Fruit fly (Drosophila melanogaster): ENCODE data around the gene CG3868.

CG3868 gene

DNA sequence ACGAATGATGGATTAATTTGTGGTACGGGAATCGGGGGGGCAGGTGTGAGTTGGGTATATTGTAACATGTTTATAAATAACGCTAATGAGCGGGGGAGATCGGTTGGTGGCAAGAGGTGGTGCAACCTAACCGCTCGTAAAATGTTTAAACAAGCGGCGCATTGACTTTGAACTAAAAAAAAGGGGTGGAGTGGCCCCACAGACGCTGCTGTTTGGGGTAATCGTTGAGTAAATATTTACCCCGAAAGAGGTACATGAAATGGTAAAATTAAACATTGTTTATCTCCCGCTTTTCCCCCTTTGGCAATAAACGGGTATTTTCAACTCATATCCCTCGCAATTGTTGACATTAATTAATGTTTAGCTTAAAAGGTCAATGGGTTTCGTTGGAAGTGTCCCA is 36.4 kb downstream of the CG3868 start (continued):
- TF ChIP-seq CG12071 (GFP tag; optimal IDR thresholded peaks at IDR 0.05) (peak; percentile 79), Side (GFP tag; optimal IDR thresholded peaks at IDR 0.05) (peak; percentile 35), CG4730 (GFP tag; IDR thresholded peaks at IDR 0.05) (no peak), YL-1 (GFP tag; optimal IDR thresholded peaks at IDR 0.05) (peak; percentile 45), BtbVII (GFP tag; optimal IDR thresholded peaks at IDR 0.05) (peak; percentile 56), CG12659 (GFP tag; optimal IDR thresholded peaks at IDR 0.05) (peak; percentile 27), CG1603 (tag; optimal IDR thresholded peaks at IDR 0.05) (peak; percentile 64), CG15011 (GFP tag; optimal IDR thresholded peaks at IDR 0.05) (peak; percentile 49), ranshi (GFP tag; IDR thresholded peaks at IDR 0.05) (0 out of 2 replicates have a peak, but pooled peaks have one; percentile 31), br (optimal IDR thresholded peaks at IDR 0.05) (no peak), CG6654 (GFP tag; optimal IDR thresholded peaks at IDR 0.05) (no peak), CG31441 (GFP tag; IDR thresholded peaks at IDR 0.05) (peak; percentile 79), nau (GFP tag; optimal IDR thresholded peaks at IDR 0.05) (peak; percentile 74), grn (GFP tag; optimal IDR thresholded peaks at IDR 0.05) (no peak), kah (GFP tag; optimal IDR thresholded peaks at IDR 0.05) (peak; percentile 46), cwo (GFP tag; optimal IDR thresholded peaks at IDR 0.05) (no peak), CG10274 (GFP tag; optimal IDR thresholded peaks at IDR 0.05) (peak; percentile 34), ab (GFP tag; optimal IDR thresholded peaks at IDR 0.05) (no peak), kay (GFP tag; optimal IDR thresholded peaks at IDR 0.05) (no peak), prd (optimal IDR thresholded peaks at IDR 0.05) (no peak), prd (GFP tag; IDR thresholded peaks at IDR 0.05) (no peak), CG3407 (GFP tag; optimal IDR thresholded peaks at IDR 0.05) (peak; percentile 82), pan (optimal IDR thresholded peaks at IDR 0.05) (no peak), pan (GFP tag; optimal IDR thresholded peaks at IDR 0.05 in 1 of 2, IDR thresholded peaks at IDR 0.05 in 1 of 2) (peak in 1 of 2 experiments; percentile 70), CG6791 (GFP tag; IDR thresholded peaks at IDR 0.05; ENCODE audit: partially characterized antibody) (no peak), Mad (GFP tag; optimal IDR thresholded peaks at IDR 0.05) (no peak), CG16863 (GFP tag; optimal IDR thresholded peaks at IDR 0.05) (peak; percentile 32), sr (GFP tag; IDR thresholded peaks at IDR 0.05) (no peak), CG15601 (tag; optimal IDR thresholded peaks at IDR 0.05) (peak; percentile 91), CG11504 (tag; optimal IDR thresholded peaks at IDR 0.05) (peak; percentile 53), grau (tag; optimal IDR thresholded peaks at IDR 0.05) (peak; percentile 24), abd-A (tag; optimal IDR thresholded peaks at IDR 0.05) (peak; percentile 39), ERR (GFP tag; optimal IDR thresholded peaks at IDR 0.05) (no peak), CG17328 (GFP tag; IDR thresholded peaks at IDR 0.05) (peak; percentile 30; the same call in 1 of the 2 replicates), CG30431 (GFP tag; optimal IDR thresholded peaks at IDR 0.05) (no peak), gsb-n (tag; optimal IDR thresholded peaks at IDR 0.05) (peak; percentile 79), org-1 (GFP tag; optimal IDR thresholded peaks at IDR 0.05) (peak; percentile 59), gcm (GFP tag; optimal IDR thresholded peaks at IDR 0.05) (peak; percentile 77), CG6175 (GFP tag; IDR thresholded peaks at IDR 0.05) (peak; percentile 61; the same call in 2 of the 3 replicates), CG1233 (GFP tag; optimal IDR thresholded peaks at IDR 0.05) (peak; percentile 61), CG31224 (GFP tag; IDR thresholded peaks at IDR 0.05) (no peak), slp2 (GFP tag; optimal IDR thresholded peaks at IDR 0.05) (peak; percentile 44), CG5180 (GFP tag; optimal IDR thresholded peaks at IDR 0.05) (peak; percentile 76), pzg (GFP tag; optimal IDR thresholded peaks at IDR 0.05) (no peak), row (GFP tag; IDR thresholded peaks at IDR 0.05) (no peak), CG32772 (GFP tag; IDR thresholded peaks at IDR 0.05) (no peak), Xrp1 (GFP tag; IDR thresholded peaks at IDR 0.05) (peak; percentile 67), Hey (tag; optimal IDR thresholded peaks at IDR 0.05) (peak; percentile 49), vfl (GFP tag; optimal IDR thresholded peaks at IDR 0.05) (no peak), CG6272 (GFP tag; IDR thresholded peaks at IDR 0.05) (no peak), CkIIα-i1 (GFP tag; IDR thresholded peaks at IDR 0.05) (no peak), sima (GFP tag; optimal IDR thresholded peaks at IDR 0.05) (no peak)
